Worm (Caenorhabditis elegans) whole organism, L4/young adult: Measurements from ENCODE around the gene Y39D8A.1.

Source experiments
- W03F9.2 ChIP-seq: fragments of 150-350 bp; optimal IDR thresholded peaks from 2 replicates; lab custom pipeline; 2014; ENCODE audit warnings: missing biosample characterization, missing genetic modification characterization
- dao-5 ChIP-seq: sonication (generic microtip); optimal IDR thresholded peaks from 2 replicates; lab custom pipeline; 2016; ENCODE audit warnings: missing genotype, missing genetic modification characterization, moderate library complexity, missing compliant biosample characterization
- him-1 ChIP-seq: sonication (generic microtip); optimal IDR thresholded peaks from 2 replicates; lab custom pipeline; 2016; ENCODE audit warnings: missing genotype, missing genetic modification reagents, missing genetic modification characterization, missing compliant biosample characterization

DNA sequence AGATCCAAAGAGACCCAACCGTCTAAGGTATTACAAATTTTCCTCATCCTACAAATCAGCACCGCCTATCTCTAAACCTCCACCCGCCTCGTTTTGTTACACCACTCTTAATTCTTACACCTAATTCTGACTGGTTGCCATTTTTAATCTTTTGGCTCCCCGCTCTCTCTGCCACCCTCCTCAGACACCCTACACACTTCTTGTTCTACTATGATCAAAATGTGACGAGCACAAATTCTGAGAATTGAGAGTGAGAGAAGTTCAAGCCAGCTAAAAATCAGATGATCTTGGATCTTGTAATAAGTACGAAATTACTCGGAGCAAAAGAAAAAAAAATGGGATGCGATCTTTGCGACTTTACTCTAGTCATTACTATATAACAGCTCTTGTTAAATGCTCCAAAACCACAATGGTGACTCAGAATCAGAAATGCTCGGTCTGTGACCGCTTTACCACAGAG, 14.3 kb upstream of the Y39D8A.1 start, which contains the start of gene nhr-252:
- TF ChIP-seq him-1 (tag; lab: Kevin White, UChicago) = no peak
- TF ChIP-seq dao-5 (tag; lab: Kevin White, UChicago) = no peak
- TF ChIP-seq W03F9.2 = no peak
